Worm (Caenorhabditis elegans): ENCODE measurements around the gene F44E5.17.

F44E5.17 gene

DNA sequence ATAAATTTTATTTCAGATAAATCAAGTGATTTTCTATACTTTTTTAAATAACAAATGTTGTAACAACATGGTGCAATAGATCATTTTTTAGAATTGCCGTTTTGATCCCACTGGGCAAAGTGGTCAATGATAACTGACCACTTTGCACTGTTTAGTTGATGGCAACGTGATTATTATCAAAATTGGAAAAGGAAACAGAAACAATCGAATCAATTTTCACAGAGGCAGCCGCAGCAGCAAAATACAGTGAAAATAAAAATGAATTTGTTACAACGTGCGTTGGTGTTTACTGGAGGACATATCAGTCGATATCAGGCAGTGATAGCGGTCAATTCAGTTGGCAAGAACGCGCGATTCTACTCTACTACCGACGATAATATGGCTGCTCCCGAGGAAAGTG, 42.6 kb downstream of the F44E5.17 start, which contains the start of gene VF13D12L.3 (continued):
- TF ChIP-seq zag-1 (tag; optimal IDR thresholded peaks at IDR 0.05) (no peak), alr-1 (tag; optimal IDR thresholded peaks at IDR 0.05; ENCODE audit: borderline replicate concordance) (no peak), snpc-4 (tag; optimal IDR thresholded peaks at IDR 0.05) (no peak), tlp-1 (tag; optimal IDR thresholded peaks at IDR 0.05) (no peak), lin-35 (GFP tag; optimal IDR thresholded peaks at IDR 0.05) (peak in 1 of 2 experiments; percentile 3), aly-2 (tag; optimal IDR thresholded peaks at IDR 0.05) (no peak), elt-3 (tag; optimal IDR thresholded peaks at IDR 0.05) (peak in 1 of 6 experiments; percentile 13), dpl-1 (GFP tag; optimal IDR thresholded peaks at IDR 0.05) (no peak), skn-1 (tag; optimal IDR thresholded peaks at IDR 0.05) (no peak), ceh-8 (GFP tag; optimal IDR thresholded peaks at IDR 0.05) (no peak), fkh-4 (tag; optimal IDR thresholded peaks at IDR 0.05; ENCODE audit: borderline replicate concordance) (no peak), hlh-4 (tag; optimal IDR thresholded peaks at IDR 0.05) (no peak)

DNA sequence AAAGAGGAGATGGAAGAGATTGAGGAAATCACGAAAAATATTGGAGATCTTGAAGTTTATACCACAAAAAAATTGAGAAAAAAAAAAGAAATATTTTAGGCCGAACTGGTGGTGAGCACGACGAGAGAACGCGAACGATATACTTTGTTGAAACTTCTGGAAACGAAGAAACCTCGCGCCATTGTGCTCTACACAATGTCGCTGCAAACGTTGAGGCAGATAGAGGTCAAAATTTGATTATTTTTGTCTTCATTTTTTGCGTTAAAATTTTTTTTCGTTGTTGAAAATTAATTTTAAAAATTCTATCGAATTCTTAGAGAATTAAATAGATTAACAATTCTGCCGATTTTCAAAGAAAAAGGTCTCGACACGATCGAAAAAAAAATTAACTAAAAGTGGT, 47.8 kb downstream of the F44E5.17 start:
- TF ChIP-seq lin-35 (GFP tag; optimal IDR thresholded peaks at IDR 0.05) (no peak), nhr-12 (tag; optimal IDR thresholded peaks at IDR 0.05) (no peak), nhr-237 (tag; optimal IDR thresholded peaks at IDR 0.05) (no peak), aha-1 (tag; optimal IDR thresholded peaks at IDR 0.05) (no peak), zag-1 (tag; optimal IDR thresholded peaks at IDR 0.05) (no peak), lir-3 (tag; optimal IDR thresholded peaks at IDR 0.05; ENCODE audit: poor library complexity) (no peak), lin-15B (tag; optimal IDR thresholded peaks at IDR 0.05) (no peak), swsn-7 (tag; optimal IDR thresholded peaks at IDR 0.05) (no peak), mab-9 (GFP tag; IDR thresholded peaks at IDR 0.05) (no peak), elt-2 (tag; optimal IDR thresholded peaks at IDR 0.05) (no peak), rnt-1 (tag; optimal IDR thresholded peaks at IDR 0.05) (no peak), mef-2 (tag; optimal IDR thresholded peaks at IDR 0.05) (no peak), blmp-1 (tag; optimal IDR thresholded peaks at IDR 0.05) (no peak)

DNA sequence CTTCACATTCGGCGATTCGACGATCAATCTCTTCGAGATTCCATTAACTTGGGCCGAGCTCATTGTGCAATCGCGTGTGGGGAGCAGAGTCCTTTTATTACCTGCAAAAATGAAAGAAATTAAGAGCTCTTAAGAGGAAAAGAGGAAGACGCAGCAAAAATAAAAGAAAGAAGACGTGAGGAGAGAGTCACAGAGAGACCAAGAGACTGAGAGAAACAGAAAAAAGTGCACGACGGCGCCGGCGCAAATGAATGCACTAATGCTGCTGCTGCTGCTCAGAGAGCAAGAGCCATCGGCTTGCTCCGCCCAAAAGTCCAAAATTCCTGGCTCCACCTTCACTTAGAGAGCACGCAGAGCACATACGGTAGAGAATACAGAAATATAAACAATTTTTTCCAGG, 48.2 kb downstream of the F44E5.17 start, which contains the start of gene inos-1:
TSS of gene inos-1 (minus strand) at position 101 of the 400 bp plus-strand sequence.
- TF ChIP-seq skn-1 (tag; optimal IDR thresholded peaks at IDR 0.05) (no peak), dpl-1 (GFP tag; optimal IDR thresholded peaks at IDR 0.05) (no peak), ztf-11 (tag; optimal IDR thresholded peaks at IDR 0.05) (no peak), lin-13 (GFP tag; optimal IDR thresholded peaks at IDR 0.05) (no peak), ceh-90 (tag; optimal IDR thresholded peaks at IDR 0.05) (no peak), tlp-1 (tag; optimal IDR thresholded peaks at IDR 0.05) (no peak)

Measured in whole organism, L1 larva.